Fruit fly (Drosophila melanogaster) whole organism, embryonic: ENCODE results near the gene Cdk7.

ENCODE experiments used
- Blimp-1 ChIP-seq: fragments of 200-800 bp; sonication (Bioruptor generic); optimal IDR thresholded peaks from 3 replicates; lab custom pipeline; 2018; ENCODE audit warnings: missing biosample characterization, missing genetic modification characterization, mild to moderate bottlenecking, moderate library complexity, missing genetic modification reagents
- CG10979 ChIP-seq: fragments of 200-800 bp; sonication (Bioruptor generic); optimal IDR thresholded peaks from 2 replicates; lab custom pipeline; 2018; ENCODE audit warnings: missing biosample characterization, mild to moderate bottlenecking, missing genetic modification characterization, moderate library complexity
- CG11398 ChIP-seq: fragments of 200-800 bp; sonication (Bioruptor generic); optimal IDR thresholded peaks from 2 replicates; lab custom pipeline; 2016; ENCODE audit warnings: missing biosample characterization, missing genetic modification characterization
- CG11504 ChIP-seq: fragments of 200-800 bp; sonication (Bioruptor generic); optimal IDR thresholded peaks from 3 replicates; lab custom pipeline; 2019; ENCODE audit warnings: missing biosample characterization, mild to moderate bottlenecking, missing genetic modification characterization, moderate library complexity
- CG11723 ChIP-seq: fragments of 200-800 bp; sonication (Bioruptor generic); optimal IDR thresholded peaks from 2 replicates; lab custom pipeline; 2017; ENCODE audit warnings: missing biosample characterization, mild to moderate bottlenecking, missing genetic modification characterization
- CG12155 ChIP-seq: fragments of 200-800 bp; sonication (Bioruptor generic); optimal IDR thresholded peaks from 3 replicates; lab custom pipeline; 2016; ENCODE audit warnings: missing biosample characterization, missing genetic modification characterization
- CG12219 ChIP-seq: fragments of 200-800 bp; sonication (Bioruptor generic); optimal IDR thresholded peaks from 3 replicates; lab custom pipeline; 2018; ENCODE audit warnings: missing biosample characterization, mild to moderate bottlenecking, missing genetic modification characterization
- CG12236 ChIP-seq: fragments of 200-800 bp; sonication (Bioruptor generic); optimal IDR thresholded peaks from 2 replicates; lab custom pipeline; 2016; ENCODE audit warnings: missing biosample characterization, missing genetic modification characterization
- CG13296 ChIP-seq: fragments of 200-800 bp; sonication (Bioruptor generic); optimal IDR thresholded peaks from 3 replicates; lab custom pipeline; 2018; ENCODE audit warnings: missing biosample characterization, mild to moderate bottlenecking, missing genetic modification characterization
- CG13424 ChIP-seq: fragments of 200-800 bp; sonication (Bioruptor generic); optimal IDR thresholded peaks from 2 replicates; lab custom pipeline; 2019; ENCODE audit warnings: missing biosample characterization, mild to moderate bottlenecking, missing genetic modification characterization, moderate library complexity
- CG13775 ChIP-seq: fragments of 200-800 bp; sonication (Bioruptor generic); optimal IDR thresholded peaks from 3 replicates; lab custom pipeline; 2017; ENCODE audit warnings: missing biosample characterization, mild to moderate bottlenecking, missing genetic modification characterization
- CG14667 ChIP-seq: fragments of 200-800 bp; sonication (Bioruptor generic); IDR thresholded peaks from 2 replicates; pipeline ENCODE4 v1.3.6; 2022; ENCODE audit warnings: missing biosample characterization, missing genetic modification characterization
- CG1647 ChIP-seq: fragments of 200-800 bp; sonication (Bioruptor generic); optimal IDR thresholded peaks from 3 replicates; lab custom pipeline; 2016; ENCODE audit warnings: missing biosample characterization, missing genetic modification characterization
- CG16813 ChIP-seq: fragments of 200-800 bp; sonication (Bioruptor generic); IDR thresholded peaks from 3 replicates; pipeline ENCODE4 v1.3.6; 2022; ENCODE audit warnings: missing biosample characterization, missing genetic modification characterization; ENCODE audit not compliant: partially characterized antibody
- CG17385 ChIP-seq: fragments of 200-800 bp; sonication (Bioruptor generic); optimal IDR thresholded peaks from 3 replicates; lab custom pipeline; 2018; ENCODE audit warnings: missing biosample characterization, mild to moderate bottlenecking, missing genetic modification characterization
- CG18619 ChIP-seq: fragments of 200-800 bp; sonication (Bioruptor generic); optimal IDR thresholded peaks from 3 replicates; lab custom pipeline; 2017; ENCODE audit warnings: missing biosample characterization, mild to moderate bottlenecking, missing genetic modification characterization
- CG31365 ChIP-seq: fragments of 200-800 bp; sonication (Bioruptor generic); optimal IDR thresholded peaks from 2 replicates; lab custom pipeline; 2018; ENCODE audit warnings: missing biosample characterization, mild to moderate bottlenecking, missing genetic modification characterization
- CG6854 ChIP-seq: fragments of 200-800 bp; sonication (Bioruptor generic); optimal IDR thresholded peaks from 3 replicates; lab custom pipeline; 2017; ENCODE audit warnings: missing biosample characterization, mild to moderate bottlenecking, missing genetic modification characterization
- CG8290 ChIP-seq, 3 experiments: fragments of 200-800 bp; sonication (Bioruptor generic); optimal IDR thresholded peaks; 2 replicates each; lab custom pipeline; 2016 to 2019; ENCODE audit warnings: missing biosample characterization in 3 of 3, missing genetic modification characterization in 3 of 3, mild to moderate bottlenecking in 2 of 3, moderate library complexity in 1 of 3
- CG9932 ChIP-seq: fragments of 200-800 bp; sonication (Bioruptor generic); IDR thresholded peaks from 2 replicates; pipeline ENCODE4 v1.3.6; 2022; ENCODE audit warnings: missing biosample characterization, missing genetic modification characterization
- CrebB ChIP-seq: fragments of 200-800 bp; sonication (Bioruptor generic); optimal IDR thresholded peaks from 3 replicates; lab custom pipeline; 2018; ENCODE audit warnings: missing biosample characterization, mild to moderate bottlenecking, missing genetic modification characterization
- Dp ChIP-seq: fragments of 200-800 bp; sonication (Bioruptor generic); optimal IDR thresholded peaks from 2 replicates; lab custom pipeline; 2018; ENCODE audit warnings: missing biosample characterization, mild to moderate bottlenecking, missing genetic modification characterization, moderate library complexity
- E2f1 ChIP-seq: fragments of 200-800 bp; sonication (Bioruptor generic); IDR thresholded peaks from 2 replicates; pipeline ENCODE4 v1.3.6; 2022; ENCODE audit warnings: missing biosample characterization, missing genetic modification characterization
- ERR ChIP-seq: fragments of 200-800 bp; sonication (Bioruptor generic); optimal IDR thresholded peaks from 2 replicates; lab custom pipeline; 2016; ENCODE audit warnings: missing biosample characterization, missing genetic modification characterization
- Fer3 ChIP-seq: fragments of 200-800 bp; sonication (Bioruptor generic); optimal IDR thresholded peaks from 2 replicates; lab custom pipeline; 2018; ENCODE audit warnings: missing biosample characterization, mild to moderate bottlenecking, missing genetic modification characterization, moderate library complexity
- Med ChIP-seq: fragments of 200-800 bp; sonication (Bioruptor generic); peaks from one replicate; lab custom pipeline; 2016; ENCODE audit warnings: missing biosample characterization, missing genetic modification characterization, mild to moderate bottlenecking, inconsistent platforms, moderate library complexity
- Oli ChIP-seq: fragments of 200-800 bp; sonication (Bioruptor generic); optimal IDR thresholded peaks from 2 replicates; lab custom pipeline; 2018; ENCODE audit warnings: missing biosample characterization, mild to moderate bottlenecking, missing genetic modification characterization, moderate library complexity
- PHDP ChIP-seq: fragments of 200-800 bp; sonication (Bioruptor generic); optimal IDR thresholded peaks from 3 replicates; lab custom pipeline; 2018; ENCODE audit warnings: missing biosample characterization, mild to moderate bottlenecking, missing genetic modification characterization, moderate library complexity
- Ptx1 ChIP-seq: fragments of 200-800 bp; sonication (Bioruptor generic); IDR thresholded peaks from 2 replicates; pipeline ENCODE4 v1.3.6; 2022; ENCODE audit warnings: missing biosample characterization, missing genetic modification characterization
- Sox102F ChIP-seq: fragments of 200-800 bp; sonication (Bioruptor generic); optimal IDR thresholded peaks from 2 replicates; lab custom pipeline; 2018; ENCODE audit warnings: missing biosample characterization, mild to moderate bottlenecking, missing genetic modification characterization, moderate library complexity
- Spps ChIP-seq: fragments of 200-800 bp; sonication (Bioruptor generic); optimal IDR thresholded peaks from 2 replicates; lab custom pipeline; 2018; ENCODE audit warnings: missing biosample characterization, mild to moderate bottlenecking, missing genetic modification characterization
- al ChIP-seq: fragments of 200-800 bp; sonication (Bioruptor generic); IDR thresholded peaks from 2 replicates; pipeline ENCODE4 v1.3.6; 2022; ENCODE audit warnings: missing biosample characterization, missing genetic modification characterization
- ara ChIP-seq: fragments of 200-800 bp; sonication (Bioruptor generic); IDR thresholded peaks from 2 replicates; pipeline ENCODE4 v1.3.6; 2022; ENCODE audit warnings: missing biosample characterization, missing genetic modification characterization
- br ChIP-seq: fragments of >200 bp; optimal IDR thresholded peaks from 2 replicates; lab custom pipeline; 2017
- caup ChIP-seq: fragments of 200-800 bp; sonication (Bioruptor generic); optimal IDR thresholded peaks from 3 replicates; lab custom pipeline; 2017; ENCODE audit warnings: missing biosample characterization, mild to moderate bottlenecking, missing genetic modification characterization, moderate library complexity; ENCODE audit not compliant: severe bottlenecking
- dmrt99B ChIP-seq: fragments of 200-800 bp; sonication (Bioruptor generic); optimal IDR thresholded peaks from 2 replicates; lab custom pipeline; 2018; ENCODE audit warnings: missing biosample characterization, mild to moderate bottlenecking, missing genetic modification characterization, moderate library complexity
- en ChIP-seq: fragments of 200-800 bp; sonication (Bioruptor generic); optimal IDR thresholded peaks from 2 replicates; lab custom pipeline; 2016; ENCODE audit warnings: missing biosample characterization, missing genetic modification characterization
- exex ChIP-seq: fragments of 200-800 bp; sonication (Bioruptor generic); optimal IDR thresholded peaks from 4 replicates; lab custom pipeline; 2018; ENCODE audit warnings: missing biosample characterization, mild to moderate bottlenecking, missing genetic modification characterization, moderate library complexity
- fd3F ChIP-seq: fragments of 200-800 bp; sonication (Bioruptor generic); optimal IDR thresholded peaks from 2 replicates; lab custom pipeline; 2018; ENCODE audit warnings: missing biosample characterization, mild to moderate bottlenecking, missing genetic modification characterization, moderate library complexity
- fu2 ChIP-seq: fragments of 200-800 bp; sonication (Bioruptor generic); optimal IDR thresholded peaks from 2 replicates; lab custom pipeline; 2016; ENCODE audit warnings: missing biosample characterization, missing genetic modification characterization
- grau ChIP-seq: fragments of 200-800 bp; optimal IDR thresholded peaks from 3 replicates; lab custom pipeline; 2019; ENCODE audit warnings: missing biosample characterization, mild to moderate bottlenecking, missing genetic modification characterization, moderate library complexity
- grn ChIP-seq: fragments of 200-800 bp; sonication (Bioruptor generic); optimal IDR thresholded peaks from 3 replicates; lab custom pipeline; 2017; ENCODE audit warnings: missing biosample characterization, missing genetic modification characterization
- ham ChIP-seq: fragments of 200-800 bp; sonication (Bioruptor generic); IDR thresholded peaks from 2 replicates; pipeline ENCODE4 v1.3.6; 2022; ENCODE audit warnings: missing biosample characterization, missing genetic modification characterization
- hb ChIP-seq: fragments of 200-800 bp; sonication (Bioruptor generic); IDR thresholded peaks from 3 replicates; pipeline ENCODE4 v1.3.6; 2022; ENCODE audit warnings: missing biosample characterization, missing genetic modification characterization; ENCODE audit not compliant: partially characterized antibody
- nmo ChIP-seq: fragments of 200-800 bp; sonication (Bioruptor generic); optimal IDR thresholded peaks from 2 replicates; lab custom pipeline; 2018; ENCODE audit warnings: missing biosample characterization, mild to moderate bottlenecking, missing genetic modification characterization, moderate library complexity
- odd ChIP-seq: fragments of 200-800 bp; sonication (Bioruptor generic); optimal IDR thresholded peaks from 2 replicates; lab custom pipeline; 2017; ENCODE audit warnings: missing biosample characterization, mild to moderate bottlenecking, missing genetic modification characterization
- psq ChIP-seq: fragments of 200-800 bp; sonication (Bioruptor generic); optimal IDR thresholded peaks from 2 replicates; lab custom pipeline; 2017; ENCODE audit warnings: missing biosample characterization, missing genetic modification characterization
- schlank ChIP-seq: fragments of 200-800 bp; sonication (Bioruptor generic); optimal IDR thresholded peaks from 2 replicates; lab custom pipeline; 2018; ENCODE audit warnings: missing biosample characterization, mild to moderate bottlenecking, missing genetic modification characterization
- sob ChIP-seq: fragments of 200-800 bp; sonication (Bioruptor generic); IDR thresholded peaks from 2 replicates; pipeline ENCODE4 v1.3.6; 2022; ENCODE audit warnings: missing biosample characterization, missing genetic modification characterization
- sr ChIP-seq: fragments of 200-800 bp; sonication (Bioruptor generic); IDR thresholded peaks from 3 replicates; pipeline ENCODE4 v1.3.6; 2022; ENCODE audit warnings: missing biosample characterization, missing genetic modification characterization

The Cdk7 gene

dm6 chrX:5336722-5337121 lies 27.9 kb upstream of the Cdk7 start (continued):
- TF ChIP-seq CG10979 (tag; lab: Kevin White, UChicago) = no peak
- TF ChIP-seq odd (GFP tag; lab: Kevin White, UChicago) = peak; percentile 9
- no peak for TF ChIP-seq Spps
- TF ChIP-seq br (lab: Kevin White, UChicago) = no peak
- TF ChIP-seq schlank (tag; lab: Kevin White, UChicago) = peak; percentile 37
- TF ChIP-seq CG11723 (GFP tag; lab: Kevin White, UChicago) = no peak
- peak; percentile 26 for TF ChIP-seq CG18619
- peak; percentile 24 for TF ChIP-seq exex (tag; lab: Kevin White, UChicago)
- peak; percentile 52 for TF ChIP-seq CG17385 (GFP tag; lab: Kevin White, UChicago)
- peak; percentile 54 for TF ChIP-seq caup (GFP tag; lab: Kevin White, UChicago)
- TF ChIP-seq ham = no peak
- no peak for TF ChIP-seq CG8290 (GFP tag; optimal IDR thresholded peaks at IDR 0.05; lab: Kevin White, UChicago)
- TF ChIP-seq CG8290 (tag; optimal IDR thresholded peaks at IDR 0.05; lab: Kevin White, UChicago) = peak in 1 of 2 experiments; percentile 48
- TF ChIP-seq CrebB = peak; percentile 12
- TF ChIP-seq Med = peak; percentile 73
- peak; percentile 27 for TF ChIP-seq Oli (tag; lab: Kevin White, UChicago)
- peak; percentile 50 for TF ChIP-seq CG9932 (GFP tag; lab: Robert Waterston, UW)
- no peak for TF ChIP-seq CG11398 (GFP tag; lab: Kevin White, UChicago)
- TF ChIP-seq CG12219 = peak; percentile 22
- no peak for TF ChIP-seq psq (GFP tag; lab: Kevin White, UChicago)
- no peak for TF ChIP-seq grn (GFP tag; lab: Kevin White, UChicago)
- TF ChIP-seq Fer3 (tag; lab: Kevin White, UChicago) = peak; percentile 56
- TF ChIP-seq Blimp-1 (GFP tag; lab: Kevin White, UChicago) = peak; percentile 5
- TF ChIP-seq PHDP (tag; lab: Kevin White, UChicago) = peak; percentile 60
- no peak for TF ChIP-seq al
- TF ChIP-seq fd3F (GFP tag; lab: Kevin White, UChicago) = peak; percentile 27
- peak; percentile 22; the same call in 1 of the 2 replicates for TF ChIP-seq Ptx1 (GFP tag; lab: Robert Waterston, UW)
- TF ChIP-seq CG16813 = no peak
- no peak for TF ChIP-seq CG1647 (GFP tag; lab: Kevin White, UChicago)
- TF ChIP-seq dmrt99B (tag; lab: Kevin White, UChicago) = peak; percentile 61
- peak; percentile 71 for TF ChIP-seq CG11504 (tag; lab: Kevin White, UChicago)
- no peak for TF ChIP-seq fu2 (GFP tag; lab: Kevin White, UChicago)
- TF ChIP-seq sob (GFP tag; lab: Robert Waterston, UW) = 0 out of 2 replicates have a peak, but pooled peaks have one; percentile 20
- peak; percentile 63 for TF ChIP-seq Sox102F
- no peak for TF ChIP-seq en (GFP tag; lab: Kevin White, UChicago)
- TF ChIP-seq hb = no peak
- no peak for TF ChIP-seq ERR (GFP tag; lab: Kevin White, UChicago)
- TF ChIP-seq nmo = peak; percentile 21
- TF ChIP-seq ara (GFP tag; lab: Robert Waterston, UW) = no peak
- TF ChIP-seq CG13296 = peak; percentile 44
- TF ChIP-seq CG12155 (GFP tag; lab: Kevin White, UChicago) = no peak
- TF ChIP-seq grau (tag; lab: Kevin White, UChicago) = peak; percentile 64
- TF ChIP-seq CG6854 (GFP tag; lab: Kevin White, UChicago) = peak; percentile 36
- TF ChIP-seq CG12236 = no peak
- no peak for TF ChIP-seq CG14667
- no peak for TF ChIP-seq Dp
- no peak for TF ChIP-seq CG13775 (GFP tag; lab: Kevin White, UChicago)
- no peak for TF ChIP-seq sr (GFP tag; lab: Robert Waterston, UW)
- TF ChIP-seq CG31365 (tag; lab: Kevin White, UChicago) = peak; percentile 28
- TF ChIP-seq CG13424 (tag; lab: Kevin White, UChicago) = peak; percentile 52
- TF ChIP-seq E2f1 = no peak
